Worm (Caenorhabditis elegans): ENCODE data around the gene best-16.

DNA sequence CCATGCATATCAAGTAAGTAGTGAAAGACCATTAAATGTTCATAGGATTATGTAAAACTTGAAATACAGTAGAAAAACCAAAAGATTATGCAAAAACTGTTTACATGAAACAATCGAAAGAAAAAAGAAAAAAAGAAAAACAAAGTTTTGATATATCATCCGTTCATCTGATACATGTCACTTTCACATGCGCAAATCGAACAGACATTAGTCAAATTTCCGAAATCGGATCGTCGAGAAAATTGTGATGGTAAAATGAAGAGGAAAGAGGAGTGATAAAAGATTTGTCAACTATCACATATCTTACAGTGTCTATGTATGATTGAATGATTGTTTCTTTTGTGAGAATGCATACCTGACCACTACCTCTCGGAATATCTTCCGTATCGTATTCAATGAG lies 13.3 kb upstream of the best-16 start:
- no peak for TF ChIP-seq unc-62 (GFP tag; optimal IDR thresholded peaks at IDR 0.05)
- no peak for TF ChIP-seq Y79H2A.3 (GFP tag; conservative IDR thresholded peaks at IDR 0.05)
- TF ChIP-seq ztf-26 (tag; optimal IDR thresholded peaks at IDR 0.05), result no peak

All from whole organism, young adult.